Fruit fly (Drosophila melanogaster) S2 (cell line): ENCODE results near the gene Pex12.

Experiments used
- CG8478 ChIP-seq: fragments of >200 bp; optimal IDR thresholded peaks from 2 replicates; lab custom pipeline; 2018
- CTCF ChIP-seq, 2 experiments: fragments of >200 bp; optimal IDR thresholded peaks; 2 replicates each; lab custom pipeline; 2018

DNA sequence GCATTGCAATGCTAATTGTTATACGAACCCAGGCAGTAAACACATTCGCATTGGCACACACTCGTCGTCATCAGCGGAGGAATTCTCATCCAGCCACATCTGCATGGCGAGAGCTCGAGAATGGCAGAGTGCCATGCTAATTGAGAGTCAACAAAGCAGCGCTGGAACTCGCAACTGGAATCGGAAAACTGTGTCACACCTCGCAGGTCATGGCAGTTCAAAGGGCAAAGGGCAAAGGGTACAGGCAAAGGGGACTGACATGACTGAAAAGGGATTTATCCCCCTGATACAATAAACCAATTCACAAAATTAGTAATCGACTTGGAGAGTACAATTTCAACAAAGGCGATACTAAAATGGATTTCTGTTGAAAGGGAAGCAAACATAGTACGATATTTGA is 24.2 kb downstream of the Pex12 start:
- TF ChIP-seq CG8478, result no peak
- TF ChIP-seq CTCF (optimal IDR thresholded peaks at IDR 0.05; lab: Kevin White, UChicago), result no peak
